Worm (Caenorhabditis elegans): ENCODE measurements around the gene ZK105.13.

Gene ZK105.13

ce11 chrV:7686189-7686588 is 26.8 kb downstream of the ZK105.13 start, which contains the start of the genes nhr-94 and nhr-152 (continued):
- TF ChIP-seq unc-39 (tag; optimal IDR thresholded peaks at IDR 0.05): no peak
- TF ChIP-seq R02D3.7 (tag; optimal IDR thresholded peaks at IDR 0.05): no peak
- TF ChIP-seq F13H6.1 (tag; optimal IDR thresholded peaks at IDR 0.05): no peak
- peak; percentile 82 for TF ChIP-seq sma-9 (GFP tag; optimal IDR thresholded peaks at IDR 0.05)
- no peak for TF ChIP-seq sma-9 (tag; optimal IDR thresholded peaks at IDR 0.05)
- no peak for TF ChIP-seq nhr-11 (tag; optimal IDR thresholded peaks at IDR 0.05)

- TF ChIP-seq nhr-6 (tag; optimal IDR thresholded peaks at IDR 0.05) (no peak), peb-1 (tag; optimal IDR thresholded peaks at IDR 0.05) (no peak), lin-39 (tag; optimal IDR thresholded peaks at IDR 0.05) (no peak), nhr-12 (tag; optimal IDR thresholded peaks at IDR 0.05) (no peak), R02D3.7 (tag; optimal IDR thresholded peaks at IDR 0.05) (no peak)
Observed at ce11 chrV:7683907-7684655, 28.9 kb downstream of the ZK105.13 start, which contains the start of gene sre-11. Gene sre-11, minus strand, starts transcription at chrV:7683957.

- TF ChIP-seq sma-9 (GFP tag; optimal IDR thresholded peaks at IDR 0.05) (peak; percentile 80), sma-9 (tag; optimal IDR thresholded peaks at IDR 0.05) (no peak), nhr-25 (tag; optimal IDR thresholded peaks at IDR 0.05) (no peak), crh-2 (tag; optimal IDR thresholded peaks at IDR 0.05) (peak; percentile 30), nhr-129 (tag; optimal IDR thresholded peaks at IDR 0.05) (peak; percentile 21), fos-1 (tag; optimal IDR thresholded peaks at IDR 0.05) (peak; percentile 34)
Observed at ce11 chrV:7681388-7681787, 31.6 kb downstream of the ZK105.13 start, which contains the start of gene cyp-33A1. Gene cyp-33A1, minus strand, starts transcription at chrV:7681459.

ce11 chrV:7675904-7676303 is 37.1 kb downstream of the ZK105.13 start, which contains the start of gene C12D5.3:
Gene C12D5.3, plus strand, starts transcription at chrV:7676204.
- TF ChIP-seq ama-1 (optimal IDR thresholded peaks at IDR 0.05): no peak

ce11 chrV:7672258-7672657 is 40.7 kb downstream of the ZK105.13 start, which contains the start of gene C12D5.4:
Gene C12D5.4, plus strand, starts transcription at chrV:7672558.
- TF ChIP-seq alr-1 (tag; optimal IDR thresholded peaks at IDR 0.05) (no peak), peb-1 (tag; optimal IDR thresholded peaks at IDR 0.05) (no peak), nhr-77 (tag; optimal IDR thresholded peaks at IDR 0.05) (no peak), mab-5 (tag; optimal IDR thresholded peaks at IDR 0.05) (no peak), fos-1 (tag; optimal IDR thresholded peaks at IDR 0.05) (no peak), C34F6.9 (tag; optimal IDR thresholded peaks at IDR 0.05) (no peak)

- TF ChIP-seq F13H6.1 (tag; optimal IDR thresholded peaks at IDR 0.05) (no peak), nhr-23 (tag; optimal IDR thresholded peaks at IDR 0.05) (no peak), blmp-1 (tag; optimal IDR thresholded peaks at IDR 0.05; ENCODE audit: insufficient read depth) (no peak), elt-3 (tag; optimal IDR thresholded peaks at IDR 0.05) (no peak), gmeb-1 (tag; optimal IDR thresholded peaks at IDR 0.05) (no peak), snpc-4 (tag; optimal IDR thresholded peaks at IDR 0.05) (no peak), peb-1 (tag; optimal IDR thresholded peaks at IDR 0.05) (no peak), Y55F3AM.14 (GFP tag; optimal IDR thresholded peaks at IDR 0.05) (no peak), nhr-12 (tag; optimal IDR thresholded peaks at IDR 0.05) (no peak), egl-27 (tag; optimal IDR thresholded peaks at IDR 0.05) (no peak), ceh-16 (tag; optimal IDR thresholded peaks at IDR 0.05) (no peak), nhr-237 (tag; optimal IDR thresholded peaks at IDR 0.05) (no peak), unc-62 (GFP tag; optimal IDR thresholded peaks at IDR 0.05) (no peak), fos-1 (tag; optimal IDR thresholded peaks at IDR 0.05) (no peak), sem-4 (tag; optimal IDR thresholded peaks at IDR 0.05) (no peak), C34F6.9 (tag; optimal IDR thresholded peaks at IDR 0.05) (no peak)
Observed at ce11 chrV:7667940-7668339, 45.0 kb downstream of the ZK105.13 start, which contains the start of gene C12D5.5. Gene C12D5.5, plus strand, starts transcription at chrV:7668240.
